Fruit fly (Drosophila melanogaster) whole organism, pupa: ENCODE data around the gene CG10804.

Source experiments
- CG10348 ChIP-seq: fragments of 200-800 bp; sonication (Bioruptor generic); IDR thresholded peaks from 2 replicates; pipeline ENCODE4 v1.3.6; 2022; ENCODE audit warnings: missing biosample characterization, missing genetic modification characterization
- CG12605 ChIP-seq: fragments of 200-800 bp; sonication (Bioruptor generic); IDR thresholded peaks from 2 replicates; pipeline ENCODE4 v1.3.6; 2022; ENCODE audit warnings: missing biosample characterization, missing genetic modification characterization
- CG13204 ChIP-seq: fragments of 200-800 bp; sonication (Bioruptor generic); optimal IDR thresholded peaks from 2 replicates; lab custom pipeline; 2018; ENCODE audit warnings: missing biosample characterization, mild to moderate bottlenecking, missing genetic modification characterization, moderate library complexity
- CG14655 ChIP-seq: fragments of 200-800 bp; sonication (Bioruptor generic); optimal IDR thresholded peaks from 3 replicates; lab custom pipeline; 2017; ENCODE audit warnings: mild to moderate bottlenecking, missing biosample characterization, missing genetic modification reagents, missing genetic modification characterization
- CG15710 ChIP-seq: fragments of 200-800 bp; sonication (Bioruptor generic); optimal IDR thresholded peaks from 2 replicates; lab custom pipeline; 2018; ENCODE audit warnings: missing biosample characterization, mild to moderate bottlenecking, missing genetic modification characterization, moderate library complexity
- CG17806 ChIP-seq: fragments of 200-800 bp; sonication (Bioruptor generic); optimal IDR thresholded peaks from 2 replicates; lab custom pipeline; 2018; ENCODE audit warnings: missing biosample characterization, mild to moderate bottlenecking, missing genetic modification characterization, moderate library complexity
- CG32121 ChIP-seq: fragments of 200-800 bp; sonication (Bioruptor generic); IDR thresholded peaks from 2 replicates; pipeline ENCODE4 v1.3.6; 2022; ENCODE audit warnings: missing biosample characterization, missing genetic modification characterization
- CG34367 ChIP-seq: fragments of 200-800 bp; sonication (Bioruptor generic); optimal IDR thresholded peaks from 2 replicates; lab custom pipeline; 2018; ENCODE audit warnings: missing biosample characterization, mild to moderate bottlenecking, missing genetic modification characterization
- CG4496 ChIP-seq: fragments of 200-800 bp; sonication (Bioruptor generic); IDR thresholded peaks from 3 replicates; pipeline ENCODE4 v1.3.6; 2022; ENCODE audit warnings: missing biosample characterization, missing genetic modification characterization
- CG8159 ChIP-seq: fragments of 200-800 bp; sonication (Bioruptor generic); optimal IDR thresholded peaks from 3 replicates; lab custom pipeline; 2018; ENCODE audit warnings: missing biosample characterization, mild to moderate bottlenecking, missing genetic modification characterization, moderate library complexity
- CG8301 ChIP-seq: fragments of 200-800 bp; sonication (Bioruptor generic); optimal IDR thresholded peaks from 2 replicates; lab custom pipeline; 2018; ENCODE audit warnings: missing biosample characterization, mild to moderate bottlenecking, missing genetic modification characterization
- CG9948 ChIP-seq: fragments of 200-800 bp; sonication (Bioruptor generic); optimal IDR thresholded peaks from 2 replicates; lab custom pipeline; 2018; ENCODE audit warnings: missing biosample characterization, mild to moderate bottlenecking, missing genetic modification characterization, moderate library complexity
- D1 ChIP-seq: fragments of 200-800 bp; sonication (Bioruptor generic); optimal IDR thresholded peaks from 2 replicates; lab custom pipeline; 2018; ENCODE audit warnings: missing biosample characterization, mild to moderate bottlenecking, missing genetic modification characterization, moderate library complexity
- EcR ChIP-seq: fragments of 200-800 bp; sonication (Bioruptor generic); optimal IDR thresholded peaks from 3 replicates; lab custom pipeline; 2019; ENCODE audit warnings: missing biosample characterization, missing genetic modification characterization, mild to moderate bottlenecking, moderate library complexity, missing genetic modification reagents
- Ets98B ChIP-seq: fragments of 200-800 bp; sonication (Bioruptor generic); IDR thresholded peaks from 2 replicates; pipeline ENCODE4 v1.3.6; 2022; ENCODE audit warnings: missing biosample characterization, missing genetic modification characterization
- Pif1A ChIP-seq: fragments of 200-800 bp; sonication (Bioruptor generic); optimal IDR thresholded peaks from 3 replicates; lab custom pipeline; 2016; ENCODE audit warnings: missing biosample characterization, missing genetic modification characterization
- Pif1B ChIP-seq: fragments of 200-800 bp; sonication (Bioruptor generic); optimal IDR thresholded peaks from 3 replicates; lab custom pipeline; 2016; ENCODE audit warnings: missing biosample characterization, missing genetic modification characterization
- Snoo ChIP-seq: fragments of 200-800 bp; sonication (Bioruptor generic); optimal IDR thresholded peaks from 3 replicates; lab custom pipeline; 2017; ENCODE audit warnings: missing biosample characterization, mild to moderate bottlenecking, missing genetic modification characterization, inconsistent platforms
- fd96Ca ChIP-seq: fragments of 200-800 bp; sonication (Bioruptor generic); IDR thresholded peaks from 3 replicates; pipeline ENCODE4 v1.3.6; 2022; ENCODE audit warnings: missing biosample characterization, missing genetic modification characterization
- gl ChIP-seq: fragments of 200-800 bp; sonication (Bioruptor generic); optimal IDR thresholded peaks from 2 replicates; lab custom pipeline; 2018; ENCODE audit warnings: missing biosample characterization, mild to moderate bottlenecking, missing genetic modification characterization
- rn ChIP-seq: fragments of 200-800 bp; sonication (Bioruptor generic); IDR thresholded peaks from 2 replicates; pipeline ENCODE4 v1.3.6; 2022; ENCODE audit warnings: missing biosample characterization, missing genetic modification characterization

CG10804 gene

dm6 chrX:3435707-3436106, 46.4 kb downstream of the CG10804 start, which contains the start of gene CG14269:
TSS of gene CG14269 (minus strand) at chrX:3435807.
- TF ChIP-seq CG12605 (GFP tag; lab: Robert Waterston, UW) (no peak), CG9948 (tag; lab: Kevin White, UChicago) (no peak), Snoo (tag; lab: Kevin White, UChicago) (no peak), CG8301 (no peak), CG32121 (no peak), CG14655 (GFP tag; lab: Kevin White, UChicago) (no peak), Ets98B (no peak), CG10348 (GFP tag; lab: Robert Waterston, UW) (no peak), CG13204 (no peak), CG34367 (tag; lab: Kevin White, UChicago) (no peak), gl (tag; lab: Kevin White, UChicago) (no peak), CG8159 (tag; lab: Kevin White, UChicago) (no peak), D1 (tag; lab: Kevin White, UChicago) (no peak), fd96Ca (no peak)

- TF ChIP-seq Pif1B (GFP tag; lab: Kevin White, UChicago) (peak; percentile 94), rn (peak; percentile 86), CG12605 (GFP tag; lab: Robert Waterston, UW) (peak; percentile 97), D1 (tag; lab: Kevin White, UChicago) (peak; percentile 44), Snoo (tag; lab: Kevin White, UChicago) (peak; percentile 95), CG9948 (tag; lab: Kevin White, UChicago) (peak; percentile 66), EcR (GFP tag; lab: Kevin White, UChicago) (no peak), CG14655 (GFP tag; lab: Kevin White, UChicago) (peak; percentile 73), Pif1A (GFP tag; lab: Kevin White, UChicago) (peak; percentile 96), CG32121 (peak; percentile 93), CG17806 (peak; percentile 83), CG4496 (peak; percentile 95), fd96Ca (peak; percentile 81), CG34367 (tag; lab: Kevin White, UChicago) (peak; percentile 57), CG15710 (tag; lab: Kevin White, UChicago) (peak; percentile 88), gl (tag; lab: Kevin White, UChicago) (peak; percentile 58), CG10348 (GFP tag; lab: Robert Waterston, UW) (no peak), CG8301 (peak; percentile 69), CG8159 (tag; lab: Kevin White, UChicago) (peak; percentile 88), Ets98B (peak; percentile 93), CG13204 (peak; percentile 80)
Measured at dm6 chrX:3433646-3434097, 48.5 kb downstream of the CG10804 start.

- peak; percentile 92 for TF ChIP-seq CG4496
- TF ChIP-seq CG12605 (GFP tag; lab: Robert Waterston, UW) = peak; percentile 72
- TF ChIP-seq rn = peak; percentile 70
- peak; percentile 77 for TF ChIP-seq CG8301
- peak; percentile 91 for TF ChIP-seq fd96Ca
- TF ChIP-seq CG15710 (tag; lab: Kevin White, UChicago) = peak; percentile 86
- TF ChIP-seq gl (tag; lab: Kevin White, UChicago) = peak; percentile 52
- TF ChIP-seq Ets98B = peak; percentile 91
- TF ChIP-seq CG17806 = peak; percentile 81
- peak; percentile 79 for TF ChIP-seq CG34367 (tag; lab: Kevin White, UChicago)
- peak; percentile 89 for TF ChIP-seq Pif1A (GFP tag; lab: Kevin White, UChicago)
- peak; percentile 61 for TF ChIP-seq D1 (tag; lab: Kevin White, UChicago)
- TF ChIP-seq Pif1B (GFP tag; lab: Kevin White, UChicago) = peak; percentile 80
- peak; percentile 64; the same call in 1 of the 2 replicates for TF ChIP-seq CG10348 (GFP tag; lab: Robert Waterston, UW)
- peak; percentile 91 for TF ChIP-seq CG32121
- peak; percentile 87 for TF ChIP-seq CG8159 (tag; lab: Kevin White, UChicago)
- peak; percentile 71 for TF ChIP-seq Snoo (tag; lab: Kevin White, UChicago)
- TF ChIP-seq EcR (GFP tag; lab: Kevin White, UChicago) = peak; percentile 25
- no peak for TF ChIP-seq CG13204
- TF ChIP-seq CG14655 (GFP tag; lab: Kevin White, UChicago) = peak; percentile 73
- peak; percentile 77 for TF ChIP-seq CG9948 (tag; lab: Kevin White, UChicago)
Measured at dm6 chrX:3432928-3433327, 49.2 kb downstream of the CG10804 start.

- TF ChIP-seq CG32121 (peak; percentile 51; the same call in 1 of the 2 replicates), CG12605 (GFP tag; lab: Robert Waterston, UW) (peak; percentile 37; the same call in 1 of the 2 replicates), CG4496 (peak; percentile 51; the same call in 2 of the 3 replicates), Ets98B (peak; percentile 7; the same call in 1 of the 2 replicates), CG8301 (no peak), CG9948 (tag; lab: Kevin White, UChicago) (peak; percentile 1)
Measured at dm6 chrX:3431641-3432040, 50.5 kb downstream of the CG10804 start.

dm6 chrX:3429952-3430351, 52.2 kb downstream of the CG10804 start:
- no peak for TF ChIP-seq EcR (GFP tag; lab: Kevin White, UChicago)

dm6 chrX:3427614-3427965, 54.5 kb downstream of the CG10804 start:
- TF ChIP-seq CG8301 (peak; percentile 66), CG17806 (peak; percentile 85), rn (peak; percentile 49; the same call in 1 of the 2 replicates), Pif1B (GFP tag; lab: Kevin White, UChicago) (peak; percentile 90), CG15710 (tag; lab: Kevin White, UChicago) (peak; percentile 91), D1 (tag; lab: Kevin White, UChicago) (peak; percentile 78), fd96Ca (peak; percentile 76), CG34367 (tag; lab: Kevin White, UChicago) (peak; percentile 85), CG10348 (GFP tag; lab: Robert Waterston, UW) (no peak), CG13204 (peak; percentile 72), Ets98B (peak; percentile 63), CG8159 (tag; lab: Kevin White, UChicago) (peak; percentile 90), gl (tag; lab: Kevin White, UChicago) (peak; percentile 69), Pif1A (GFP tag; lab: Kevin White, UChicago) (peak; percentile 93), Snoo (tag; lab: Kevin White, UChicago) (peak; percentile 88), EcR (GFP tag; lab: Kevin White, UChicago) (peak; percentile 27), CG12605 (GFP tag; lab: Robert Waterston, UW) (peak; percentile 68), CG4496 (peak; percentile 81), CG32121 (peak; percentile 74; the same call in 1 of the 2 replicates), CG14655 (GFP tag; lab: Kevin White, UChicago) (peak; percentile 75), CG9948 (tag; lab: Kevin White, UChicago) (peak; percentile 90)
